Fruit fly (Drosophila melanogaster): Measurements from ENCODE around the gene CG14683.

The CG14683 gene

dm6 chr3R:10664942-10665341 lies 31.5 kb upstream of the CG14683 start (continued):
- no peak for TF ChIP-seq CG4617 (GFP tag; optimal IDR thresholded peaks at IDR 0.05; ENCODE audit: borderline replicate concordance)
- peak; percentile 23 for TF ChIP-seq trem (tag; optimal IDR thresholded peaks at IDR 0.05)
- TF ChIP-seq CG2875 (GFP tag; optimal IDR thresholded peaks at IDR 0.05), result peak; percentile 75
- TF ChIP-seq CG30431 (GFP tag; optimal IDR thresholded peaks at IDR 0.05), result no peak
- TF ChIP-seq tup (GFP tag; optimal IDR thresholded peaks at IDR 0.05), result no peak
- no peak for TF ChIP-seq B-H2 (GFP tag; optimal IDR thresholded peaks at IDR 0.05)
- TF ChIP-seq CG14441 (GFP tag; IDR thresholded peaks at IDR 0.05), result no peak
- TF ChIP-seq Aef1 (GFP tag; IDR thresholded peaks at IDR 0.05), result no peak
- no peak for TF ChIP-seq danr (GFP tag; IDR thresholded peaks at IDR 0.05)
- no peak for TF ChIP-seq Eip74EF (GFP tag; optimal IDR thresholded peaks at IDR 0.05)
- TF ChIP-seq seq (GFP tag; IDR thresholded peaks at IDR 0.05), result peak; percentile 94
- no peak for TF ChIP-seq Bteb2 (GFP tag; optimal IDR thresholded peaks at IDR 0.05)
- TF ChIP-seq Hr39 (optimal IDR thresholded peaks at IDR 0.05), result no peak
- TF ChIP-seq CG9876 (GFP tag; optimal IDR thresholded peaks at IDR 0.05), result no peak
- peak; percentile 69 for TF ChIP-seq CG12219 (GFP tag; optimal IDR thresholded peaks at IDR 0.05)
- no peak for TF ChIP-seq CG6272 (GFP tag; IDR thresholded peaks at IDR 0.05)
- TF ChIP-seq hb (GFP tag; IDR thresholded peaks at IDR 0.05; ENCODE audit: partially characterized antibody), result no peak
- TF ChIP-seq CG34376 (GFP tag; optimal IDR thresholded peaks at IDR 0.05), result peak; percentile 41
- TF ChIP-seq dati (GFP tag; IDR thresholded peaks at IDR 0.05), result no peak
- peak; percentile 68 for TF ChIP-seq unpg (GFP tag; optimal IDR thresholded peaks at IDR 0.05)
- TF ChIP-seq usp (GFP tag; optimal IDR thresholded peaks at IDR 0.05), result no peak
- no peak for TF ChIP-seq zen2 (GFP tag; IDR thresholded peaks at IDR 0.05; ENCODE audit: partially characterized antibody)
- no peak for TF ChIP-seq CG13624 (GFP tag; optimal IDR thresholded peaks at IDR 0.05)
- peak; percentile 41; the same call in 1 of the 3 replicates for TF ChIP-seq dysf (GFP tag; IDR thresholded peaks at IDR 0.05)
- TF ChIP-seq Lim3 (GFP tag; IDR thresholded peaks at IDR 0.05), result no peak
- TF ChIP-seq CG10565 (GFP tag; optimal IDR thresholded peaks at IDR 0.05), result no peak
- peak; percentile 16 for TF ChIP-seq CG17568 (GFP tag; optimal IDR thresholded peaks at IDR 0.05)
- 0 out of 3 replicates have a peak, but pooled peaks have one; percentile 46 for TF ChIP-seq CG34422 (GFP tag; IDR thresholded peaks at IDR 0.05)
- peak; percentile 36 for TF ChIP-seq CG13296 (GFP tag; optimal IDR thresholded peaks at IDR 0.05)
- peak; percentile 3 for TF ChIP-seq bigmax (GFP tag; optimal IDR thresholded peaks at IDR 0.05)
- TF ChIP-seq lmd (GFP tag; IDR thresholded peaks at IDR 0.05), result no peak
- no peak for TF ChIP-seq pho (GFP tag; optimal IDR thresholded peaks at IDR 0.05)
- no peak for TF ChIP-seq ftz-f1 (GFP tag; optimal IDR thresholded peaks at IDR 0.05)
- no peak for TF ChIP-seq CG3726 (GFP tag; IDR thresholded peaks at IDR 0.05)
- no peak for TF ChIP-seq CkIIα-i1 (GFP tag; IDR thresholded peaks at IDR 0.05)
- peak; percentile 92 for TF ChIP-seq CG1832 (GFP tag; optimal IDR thresholded peaks at IDR 0.05)
- TF ChIP-seq Pdp1 (GFP tag; optimal IDR thresholded peaks at IDR 0.05), result no peak
- TF ChIP-seq emc (GFP tag; optimal IDR thresholded peaks at IDR 0.05), result no peak
- peak; percentile 20 for TF ChIP-seq CG4820 (GFP tag; optimal IDR thresholded peaks at IDR 0.05)
- peak; percentile 37 for TF ChIP-seq CG2678 (tag; optimal IDR thresholded peaks at IDR 0.05)
- TF ChIP-seq tx (GFP tag; optimal IDR thresholded peaks at IDR 0.05), result no peak
- TF ChIP-seq Scr (GFP tag; IDR thresholded peaks at IDR 0.05; ENCODE audit: partially characterized antibody), result peak; percentile 12; the same call in 1 of the 2 replicates
- TF ChIP-seq sob (GFP tag; IDR thresholded peaks at IDR 0.05), result peak; percentile 63
- TF ChIP-seq Myb (GFP tag; optimal IDR thresholded peaks at IDR 0.05), result no peak
- no peak for TF ChIP-seq CG6683 (GFP tag; optimal IDR thresholded peaks at IDR 0.05)
- TF ChIP-seq CG11696 (GFP tag; IDR thresholded peaks at IDR 0.05), result no peak
- peak; percentile 25 for TF ChIP-seq CG18619 (GFP tag; optimal IDR thresholded peaks at IDR 0.05)
- no peak for TF ChIP-seq unc-4 (GFP tag; IDR thresholded peaks at IDR 0.05; ENCODE audit: partially characterized antibody)
- no peak for TF ChIP-seq CG14667 (GFP tag; IDR thresholded peaks at IDR 0.05)
- peak; percentile 56 for TF ChIP-seq CG12769 (tag; optimal IDR thresholded peaks at IDR 0.05)
- TF ChIP-seq Fer3 (tag; optimal IDR thresholded peaks at IDR 0.05), result no peak
- TF ChIP-seq Antp (GFP tag; optimal IDR thresholded peaks at IDR 0.05), result peak; percentile 46

All from whole organism, embryonic.